Worm (Caenorhabditis elegans) whole organism, L4 larva: ENCODE results near the gene F13E6.1.
A peak's percentile ranks its signal among the peaks of the same experiment; 100 is the strongest.

Source experiments
- F44E2.7 ChIP-seq: fragments of 200-800 bp; sonication (Bioruptor generic); IDR thresholded peaks from 2 replicates; pipeline ENCODE4 v2.1.2; 2022; ENCODE audit warnings: missing genetic modification characterization, missing compliant biosample characterization
- ZK546.5 ChIP-seq, 2 experiments: sonication (generic microtip); optimal IDR thresholded peaks; 2 replicates each; lab custom pipeline; 2017; ENCODE audit warnings: missing biosample characterization in 2 of 2, missing genetic modification characterization in 2 of 2
- ces-1 ChIP-seq: fragments of 150-350 bp; sonication (generic microtip); optimal IDR thresholded peaks from 4 replicates; lab custom pipeline; 2014; ENCODE audit warnings: missing biosample characterization, missing genetic modification reagents, missing genetic modification characterization
- ctbp-1 ChIP-seq: fragments of 200-800 bp; sonication (Bioruptor generic); IDR thresholded peaks from 2 replicates; pipeline ENCODE4 v1.3.6; 2022; ENCODE audit warnings: missing genetic modification reagents, missing genetic modification characterization, missing compliant biosample characterization
- dpl-1 ChIP-seq: fragments of 150-350 bp; optimal IDR thresholded peaks from 2 replicates; lab custom pipeline; 2014; ENCODE audit warnings: missing biosample characterization, missing genetic modification reagents, missing genetic modification characterization
- egl-43 ChIP-seq: fragments of 200-800 bp; sonication (Bioruptor generic); IDR thresholded peaks from 2 replicates; pipeline ENCODE4 v1.3.6; 2022; ENCODE audit warnings: missing genetic modification reagents, missing genetic modification characterization, missing compliant biosample characterization
- madf-9 ChIP-seq: fragments of 200-800 bp; sonication (Bioruptor generic); conservative IDR thresholded peaks from 2 replicates; pipeline ENCODE4 v1.3.6; 2022; ENCODE audit warnings: missing genetic modification reagents, missing genetic modification characterization, missing compliant biosample characterization
- php-3 ChIP-seq: fragments of 200-800 bp; sonication (Bioruptor generic); IDR thresholded peaks from 2 replicates; pipeline ENCODE4 v1.3.6; 2022; ENCODE audit warnings: missing genetic modification reagents, missing genetic modification characterization, missing compliant biosample characterization
- tra-1 ChIP-seq: fragments of 200-800 bp; sonication (Bioruptor generic); IDR thresholded peaks from 2 replicates; pipeline ENCODE4 v1.3.6; 2022; ENCODE audit warnings: missing genetic modification reagents, missing genetic modification characterization, missing compliant biosample characterization
- unc-62 ChIP-seq, 3 experiments: fragments of 150-350 bp in 1 of 3; sonication (generic microtip); optimal IDR thresholded peaks in 2 of 3; peaks in 1 of 3; 1 replicate in 1 of 3; 2 replicates in 2 of 3; lab custom pipeline; 2014 to 2017; ENCODE audit warnings: missing biosample characterization in 3 of 3, missing genetic modification characterization in 3 of 3, missing genetic modification reagents in 3 of 3, missing genotype in 1 of 3

DNA sequence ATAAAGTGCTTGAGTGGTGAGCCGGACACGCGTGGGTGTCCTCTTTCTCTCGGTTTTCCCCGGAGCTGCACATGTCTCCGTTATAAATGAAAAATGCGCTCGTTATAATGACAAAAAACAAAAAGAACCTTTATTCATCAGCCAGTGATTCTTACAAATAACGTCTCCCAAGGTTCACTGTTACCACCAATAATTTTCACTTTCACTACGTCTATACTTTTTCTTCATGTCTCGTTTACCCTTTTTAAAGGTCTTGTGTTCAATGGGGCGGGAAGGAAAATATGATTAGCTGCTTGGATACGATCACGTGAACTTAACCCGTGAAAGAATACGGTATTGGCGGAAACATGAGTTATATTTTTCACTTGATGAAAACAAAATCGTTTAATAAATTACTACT, 11.4 kb upstream of the F13E6.1 start:
- TF ChIP-seq ZK546.5 (tag; optimal IDR thresholded peaks at IDR 0.05; lab: Kevin White, UChicago) = no peak
- no peak for TF ChIP-seq F44E2.7 (GFP tag; lab: Robert Waterston, UW)
- no peak for TF ChIP-seq dpl-1
- no peak for TF ChIP-seq ctbp-1
- no peak for TF ChIP-seq egl-43 (GFP tag; lab: Robert Waterston, UW)
- no peak for TF ChIP-seq ces-1 (GFP tag; lab: Kevin White, UChicago)
- TF ChIP-seq php-3 = no peak
- peak; percentile 49; the same call in 1 of the 2 replicates for TF ChIP-seq tra-1
- TF ChIP-seq unc-62 (GFP tag; optimal IDR thresholded peaks at IDR 0.05 in 1 of 2; lab: Kevin White, UChicago) = no peak
- no peak for TF ChIP-seq unc-62 (tag; optimal IDR thresholded peaks at IDR 0.05; lab: Kevin White, UChicago)
- TF ChIP-seq madf-9 (GFP tag; lab: Robert Waterston, UW) = no peak
